Fruit fly (Drosophila melanogaster): Measurements from ENCODE around the gene Rat1.

Gene Rat1

DNA sequence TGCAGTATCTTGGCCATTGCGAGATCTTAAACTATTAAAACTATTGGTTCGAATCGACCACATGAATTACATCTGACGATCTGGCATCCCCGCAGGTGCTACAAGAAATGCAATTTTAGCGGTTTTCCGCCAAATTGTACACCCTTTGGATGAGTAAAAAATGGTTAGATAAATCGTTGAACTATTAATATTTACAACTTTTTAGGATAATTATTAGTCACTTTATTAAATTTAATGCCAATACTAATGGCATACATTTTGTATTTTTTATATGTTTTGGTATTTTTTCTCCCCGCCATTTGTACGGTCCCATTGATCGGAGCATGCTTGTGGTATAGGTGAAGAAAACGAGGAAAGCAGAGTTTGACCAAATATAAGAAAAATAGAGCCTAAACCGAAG lies at the start of gene Rat1, which contains the start of gene Polr1F:
TSS of gene Rat1 (plus strand) at position 323 of the 400 bp plus-strand sequence.
TSS of gene Polr1F (minus strand) at position 84 of the 400 bp plus-strand sequence.
- peak; percentile 47 for TF ChIP-seq CG31627 (GFP tag; optimal IDR thresholded peaks at IDR 0.05)
- TF ChIP-seq Sox102F (GFP tag; optimal IDR thresholded peaks at IDR 0.05) = no peak
- TF ChIP-seq esn (GFP tag; optimal IDR thresholded peaks at IDR 0.05) = peak; percentile 39

DNA sequence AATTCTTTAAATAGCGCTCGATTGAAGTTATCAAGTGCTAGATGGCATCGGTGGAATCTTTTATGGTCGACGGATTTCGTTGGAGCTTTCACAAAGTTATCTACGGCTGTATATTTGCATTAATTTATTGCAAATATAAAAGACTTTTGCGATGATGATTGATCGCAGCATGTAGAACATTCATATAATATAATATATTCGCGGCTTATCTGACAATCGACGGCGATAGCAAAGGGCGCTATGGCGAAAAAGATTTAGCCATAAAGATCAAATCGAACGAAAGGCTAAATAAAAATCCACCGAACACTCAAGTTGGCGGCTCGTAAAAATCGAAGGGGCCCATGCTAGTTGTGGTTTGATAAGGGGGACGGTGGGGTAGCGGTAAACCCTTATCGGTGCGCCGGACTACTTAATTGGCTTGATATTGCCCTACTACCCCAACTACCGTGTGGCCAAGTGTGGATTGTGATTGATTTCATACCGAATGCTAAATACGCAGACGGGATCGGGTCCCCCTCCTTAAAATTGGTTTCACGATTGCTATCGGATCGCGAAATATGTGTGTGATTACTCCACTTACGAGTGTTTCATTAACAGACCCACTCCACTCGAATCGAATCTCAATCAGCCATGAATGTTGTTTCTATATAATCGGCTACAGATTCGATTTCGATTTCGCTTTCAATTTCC lies 39.6 kb upstream of the Rat1 start:
- TF ChIP-seq CG6808 (GFP tag; optimal IDR thresholded peaks at IDR 0.05) (no peak), CG7368 (GFP tag; optimal IDR thresholded peaks at IDR 0.05) (no peak), CG31627 (GFP tag; optimal IDR thresholded peaks at IDR 0.05) (no peak), Met (GFP tag; optimal IDR thresholded peaks at IDR 0.05) (no peak), Hr4 (GFP tag; optimal IDR thresholded peaks at IDR 0.05) (no peak), CG15336 (GFP tag; IDR thresholded peaks at IDR 0.05) (no peak), dsx (GFP tag; optimal IDR thresholded peaks at IDR 0.05; ENCODE audit: poor library complexity, severe bottlenecking) (no peak), acj6 (GFP tag; optimal IDR thresholded peaks at IDR 0.05) (no peak), CG4318 (GFP tag; optimal IDR thresholded peaks at IDR 0.05) (no peak)

DNA sequence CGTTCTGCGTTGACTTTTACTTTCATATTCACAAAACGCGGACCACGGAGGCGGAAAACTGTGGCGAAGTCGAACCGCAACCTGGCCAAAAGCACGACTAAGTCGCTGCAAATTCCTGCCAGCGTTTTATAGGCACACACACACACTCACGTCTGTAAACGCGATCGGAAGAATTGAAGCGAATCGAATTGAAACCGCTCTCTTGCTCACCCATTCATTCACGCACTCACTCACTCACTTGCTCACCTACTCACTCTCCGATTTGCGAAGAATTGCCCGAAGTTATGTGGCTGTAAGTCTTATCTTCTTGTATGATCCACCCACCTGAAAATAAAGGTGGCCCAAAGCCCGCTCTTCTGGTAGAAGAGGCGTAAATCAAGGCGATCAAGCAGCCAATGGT lies 37.6 kb upstream of the Rat1 start, which contains the start of gene Nha1:
TSS of gene Nha1 (minus strand) at position 101 of the 400 bp plus-strand sequence.
- no peak for TF ChIP-seq Met (GFP tag; optimal IDR thresholded peaks at IDR 0.05)

DNA sequence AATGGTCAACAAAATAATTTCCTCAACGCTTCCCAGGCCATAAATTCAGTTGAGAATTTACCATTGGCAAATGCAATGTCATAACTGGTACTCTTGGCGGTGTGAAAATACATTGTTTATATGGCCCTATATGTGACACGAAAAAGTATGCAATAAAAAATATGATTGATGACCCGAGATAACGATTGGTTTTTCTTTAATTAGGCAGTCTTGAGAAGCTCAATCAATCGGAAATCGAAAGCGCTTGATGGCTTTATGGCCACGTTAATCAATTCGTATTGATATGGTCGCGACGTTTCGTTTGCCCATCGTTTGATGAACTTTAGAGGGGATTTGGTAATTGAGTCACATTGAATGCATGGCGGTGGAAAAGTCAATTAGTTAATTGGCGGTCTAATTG lies 37.1 kb upstream of the Rat1 start:
- TF ChIP-seq esn (GFP tag; optimal IDR thresholded peaks at IDR 0.05) = no peak
- TF ChIP-seq Eip75B (GFP tag; optimal IDR thresholded peaks at IDR 0.05) = no peak
- TF ChIP-seq fkh (GFP tag; optimal IDR thresholded peaks at IDR 0.05) = no peak
- TF ChIP-seq vri (GFP tag; optimal IDR thresholded peaks at IDR 0.05) = peak; percentile 16

DNA sequence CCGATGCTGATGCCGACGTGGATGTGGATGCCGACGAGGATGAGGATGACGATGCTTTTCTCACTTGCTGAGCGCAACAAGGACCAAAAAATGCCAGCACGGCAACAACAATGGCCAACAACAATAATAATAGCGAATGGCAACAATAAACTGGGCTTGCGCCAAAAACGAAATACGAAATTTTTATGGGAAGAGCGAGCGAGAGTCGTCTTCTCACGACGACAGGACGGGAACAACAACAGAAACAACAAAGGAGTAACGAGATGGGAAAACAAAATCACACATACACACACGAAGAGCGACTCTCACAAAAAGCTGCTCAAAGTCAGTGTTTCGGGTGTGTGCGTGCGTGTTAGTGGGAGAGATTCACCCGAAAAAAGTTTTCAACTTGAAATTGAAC lies 33.9 kb upstream of the Rat1 start:
- TF ChIP-seq Sox14 (GFP tag; optimal IDR thresholded peaks at IDR 0.05) (no peak), Sox102F (GFP tag; optimal IDR thresholded peaks at IDR 0.05) (no peak), pdm3 (GFP tag; optimal IDR thresholded peaks at IDR 0.05) (no peak), CG11902 (GFP tag; optimal IDR thresholded peaks at IDR 0.05) (no peak), topi (GFP tag; optimal IDR thresholded peaks at IDR 0.05) (no peak), Hr38 (GFP tag; optimal IDR thresholded peaks at IDR 0.05) (no peak), fd85E (GFP tag; optimal IDR thresholded peaks at IDR 0.05) (no peak), CG34406 (GFP tag; optimal IDR thresholded peaks at IDR 0.05) (no peak), acj6 (GFP tag; optimal IDR thresholded peaks at IDR 0.05) (no peak)

DNA sequence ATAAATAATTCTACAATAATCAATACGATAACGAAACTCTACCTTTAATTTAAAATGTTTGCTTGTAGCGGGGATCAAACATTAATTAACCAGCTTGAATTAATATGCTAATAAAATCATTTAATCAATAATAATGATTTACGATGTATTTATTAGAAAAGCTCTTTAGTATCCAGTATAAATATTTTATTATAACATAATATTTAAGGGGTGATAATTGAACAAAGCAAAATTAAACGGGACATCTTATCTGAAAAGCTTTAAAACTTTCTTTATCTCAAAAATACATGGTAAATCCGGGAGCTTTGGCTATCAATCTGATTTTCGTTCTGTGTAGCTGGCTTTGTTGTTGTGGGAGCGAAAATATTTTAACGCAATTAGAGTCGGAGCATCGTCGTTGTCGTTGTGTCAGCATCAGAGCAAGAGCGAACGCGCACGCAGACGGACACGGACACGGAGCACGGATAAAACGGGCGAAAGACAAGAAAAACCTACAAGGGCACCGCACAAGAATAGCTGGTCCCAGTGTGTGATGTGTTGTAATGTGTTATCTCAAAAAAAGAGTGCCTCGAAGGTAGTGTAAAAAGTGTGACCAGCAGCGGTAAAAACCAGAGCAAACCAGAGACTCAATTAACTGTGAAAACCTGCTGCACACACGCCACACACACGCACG lies 33.2 kb upstream of the Rat1 start, which contains the start of gene Nlg2:
TSS of gene Nlg2 (plus strand) at position 375 of the 673 bp plus-strand sequence.
- TF ChIP-seq CG34406 (GFP tag; optimal IDR thresholded peaks at IDR 0.05) (peak; percentile 31), net (GFP tag; optimal IDR thresholded peaks at IDR 0.05) (no peak), CG10631 (GFP tag; optimal IDR thresholded peaks at IDR 0.05) (peak; percentile 20), CG6808 (GFP tag; optimal IDR thresholded peaks at IDR 0.05) (peak; percentile 34), CG6276 (GFP tag; optimal IDR thresholded peaks at IDR 0.05) (peak; percentile 9), CG31627 (GFP tag; optimal IDR thresholded peaks at IDR 0.05) (no peak), CG3032 (tag; optimal IDR thresholded peaks at IDR 0.05) (peak; percentile 20), CG32006 (GFP tag; optimal IDR thresholded peaks at IDR 0.05) (peak; percentile 55), achi (GFP tag; optimal IDR thresholded peaks at IDR 0.05) (peak; percentile 1), dsx (GFP tag; optimal IDR thresholded peaks at IDR 0.05; ENCODE audit: poor library complexity, severe bottlenecking) (peak; percentile 19), salr (GFP tag; optimal IDR thresholded peaks at IDR 0.05) (peak in 1 of 2 experiments; percentile 25), CG10669 (GFP tag; optimal IDR thresholded peaks at IDR 0.05) (peak; percentile 8), acj6 (GFP tag; optimal IDR thresholded peaks at IDR 0.05) (peak; percentile 19), fd59A (GFP tag; optimal IDR thresholded peaks at IDR 0.05) (no peak), ss (GFP tag; optimal IDR thresholded peaks at IDR 0.05) (peak in 1 of 2 experiments; percentile 33), fkh (GFP tag; optimal IDR thresholded peaks at IDR 0.05) (no peak), CG6792 (GFP tag; optimal IDR thresholded peaks at IDR 0.05) (no peak), Eip78C (GFP tag) (peak; percentile 72), OdsH (GFP tag; optimal IDR thresholded peaks at IDR 0.05) (peak; percentile 6), Smox (GFP tag; optimal IDR thresholded peaks at IDR 0.05) (no peak), svp (GFP tag) (peak; percentile 5), Ets96B (tag; optimal IDR thresholded peaks at IDR 0.05) (peak; percentile 33)

Measured in whole organism, prepupa.